Worm (Caenorhabditis elegans) whole organism, L4 larva: ENCODE data around the gene B0507.5.

Source experiments
- ceh-28 ChIP-seq: fragments of 150-350 bp; optimal IDR thresholded peaks from 2 replicates; lab custom pipeline; 2014; ENCODE audit warnings: missing biosample characterization, missing genetic modification reagents, missing genetic modification characterization
- ceh-62 ChIP-seq: sonication (generic microtip); optimal IDR thresholded peaks from 2 replicates; lab custom pipeline; 2017; ENCODE audit warnings: missing biosample characterization, missing genetic modification characterization
- egl-43 ChIP-seq: fragments of 200-800 bp; sonication (Bioruptor generic); IDR thresholded peaks from 2 replicates; pipeline ENCODE4 v1.3.6; 2022; ENCODE audit warnings: missing genetic modification reagents, missing genetic modification characterization, missing compliant biosample characterization
- fos-1 ChIP-seq: fragments of 150-350 bp; optimal IDR thresholded peaks from 2 replicates; lab custom pipeline; 2014; ENCODE audit warnings: missing biosample characterization, missing genetic modification characterization
- lsy-2 ChIP-seq, 2 experiments: fragments of 150-350 bp in 1 of 2; sonication (generic microtip) in 1 of 2; optimal IDR thresholded peaks; 2 replicates each; lab custom pipeline; 2014 to 2017; ENCODE audit warnings: missing biosample characterization in 2 of 2, missing genetic modification characterization in 2 of 2
- pha-4 ChIP-seq, 2 experiments: fragments of 150-350 bp in 1 of 2; fragments of 200-800 bp in 1 of 2; sonication (Bioruptor generic) in 1 of 2; IDR thresholded peaks in 1 of 2; optimal IDR thresholded peaks in 1 of 2; 2 replicates each; pipeline versions ENCODE4 v1.3.6 to Lab custom; 2014 to 2022; ENCODE audit warnings: missing genetic modification characterization in 2 of 2, missing genetic modification reagents in 2 of 2, missing biosample characterization in 1 of 2, missing compliant biosample characterization in 1 of 2
- pqm-1 ChIP-seq: sonication (generic microtip); optimal IDR thresholded peaks from 2 replicates; lab custom pipeline; 2017; ENCODE audit warnings: missing biosample characterization, missing genetic modification characterization
- snpc-4 ChIP-seq: fragments of 150-350 bp; optimal IDR thresholded peaks from 2 replicates; lab custom pipeline; 2014; ENCODE audit warnings: missing biosample characterization, missing genetic modification characterization
- unc-62 ChIP-seq, 3 experiments: fragments of 150-350 bp in 1 of 3; sonication (generic microtip); optimal IDR thresholded peaks in 2 of 3; peaks in 1 of 3; 1 replicate in 1 of 3; 2 replicates in 2 of 3; lab custom pipeline; 2014 to 2017; ENCODE audit warnings: missing biosample characterization in 3 of 3, missing genetic modification characterization in 3 of 3, missing genetic modification reagents in 3 of 3, missing genotype in 1 of 3
- vab-7 ChIP-seq: fragments of 200-800 bp; sonication (Bioruptor generic); IDR thresholded peaks from 2 replicates; pipeline ENCODE4 v1.3.6; 2022; ENCODE audit warnings: missing genetic modification reagents, missing genetic modification characterization, missing compliant biosample characterization
- zag-1 ChIP-seq: fragments of 150-350 bp; optimal IDR thresholded peaks from 2 replicates; lab custom pipeline; 2014; ENCODE audit warnings: missing biosample characterization, missing genetic modification characterization

ce11 chrV:8718399-8718798, 35.1 kb upstream of the B0507.5 start:
- no peak for TF ChIP-seq fos-1 (tag; lab: Kevin White, UChicago)
- TF ChIP-seq ceh-62 (tag; lab: Kevin White, UChicago) = no peak
- no peak for TF ChIP-seq ceh-28 (tag; lab: Kevin White, UChicago)
- peak in 1 of 2 experiments; percentile 97 for TF ChIP-seq unc-62 (GFP tag; optimal IDR thresholded peaks at IDR 0.05 in 1 of 2; lab: Kevin White, UChicago)
- TF ChIP-seq unc-62 (tag; optimal IDR thresholded peaks at IDR 0.05; lab: Kevin White, UChicago) = no peak
- TF ChIP-seq snpc-4 (tag; lab: Kevin White, UChicago) = no peak
- TF ChIP-seq pha-4 (GFP tag; IDR thresholded peaks at IDR 0.05; lab: Robert Waterston, UW) = no peak
- TF ChIP-seq pha-4 (tag; optimal IDR thresholded peaks at IDR 0.05; lab: Kevin White, UChicago) = no peak
- no peak for TF ChIP-seq zag-1 (tag; lab: Kevin White, UChicago)
- TF ChIP-seq pqm-1 = no peak
- TF ChIP-seq lsy-2 (tag; optimal IDR thresholded peaks at IDR 0.05; lab: Kevin White, UChicago) = no peak
- no peak for TF ChIP-seq egl-43 (GFP tag; lab: Robert Waterston, UW)
- TF ChIP-seq vab-7 (GFP tag; lab: Robert Waterston, UW) = no peak
